Fruit fly (Drosophila melanogaster) whole organism, embryonic: Measurements from ENCODE around the gene CG8319.

Experiments used
- Atf3 ChIP-seq: fragments of 200-800 bp; sonication (Bioruptor generic); optimal IDR thresholded peaks from 3 replicates; lab custom pipeline; 2016; ENCODE audit warnings: missing biosample characterization, missing genetic modification characterization
- Atf6 ChIP-seq: fragments of 200-800 bp; sonication (Bioruptor generic); IDR thresholded peaks from 2 replicates; pipeline ENCODE4 v1.3.6; 2022; ENCODE audit warnings: missing biosample characterization, missing genetic modification characterization
- CG10543 ChIP-seq: fragments of 200-800 bp; sonication (Bioruptor generic); optimal IDR thresholded peaks from 3 replicates; lab custom pipeline; 2017; ENCODE audit warnings: missing biosample characterization, mild to moderate bottlenecking, missing genetic modification characterization, moderate library complexity
- CG10979 ChIP-seq: fragments of 200-800 bp; sonication (Bioruptor generic); optimal IDR thresholded peaks from 2 replicates; lab custom pipeline; 2018; ENCODE audit warnings: missing biosample characterization, mild to moderate bottlenecking, missing genetic modification characterization, moderate library complexity
- CG12104 ChIP-seq: fragments of 200-800 bp; sonication (Bioruptor generic); optimal IDR thresholded peaks from 3 replicates; lab custom pipeline; 2016; ENCODE audit warnings: missing biosample characterization, missing genetic modification characterization
- CG12236 ChIP-seq: fragments of 200-800 bp; sonication (Bioruptor generic); optimal IDR thresholded peaks from 2 replicates; lab custom pipeline; 2016; ENCODE audit warnings: missing biosample characterization, missing genetic modification characterization
- CG12299 ChIP-seq: fragments of 200-800 bp; sonication (Bioruptor generic); optimal IDR thresholded peaks from 2 replicates; lab custom pipeline; 2018; ENCODE audit warnings: missing biosample characterization, mild to moderate bottlenecking, missing genetic modification characterization
- CG12769 ChIP-seq: fragments of 200-800 bp; sonication (Bioruptor generic); optimal IDR thresholded peaks from 2 replicates; lab custom pipeline; 2019; ENCODE audit warnings: missing biosample characterization, mild to moderate bottlenecking, missing genetic modification characterization, moderate library complexity
- CG13287 ChIP-seq: fragments of 200-800 bp; sonication (Bioruptor generic); IDR thresholded peaks from 2 replicates; pipeline ENCODE4 v1.3.6; 2022; ENCODE audit warnings: missing biosample characterization, missing genetic modification characterization; ENCODE audit not compliant: partially characterized antibody
- CG13894 ChIP-seq: fragments of 200-800 bp; sonication (Bioruptor generic); optimal IDR thresholded peaks from 3 replicates; lab custom pipeline; 2018; ENCODE audit warnings: missing biosample characterization, mild to moderate bottlenecking, missing genetic modification characterization, moderate library complexity
- CG14014 ChIP-seq: fragments of 200-800 bp; sonication (Bioruptor generic); IDR thresholded peaks from 2 replicates; pipeline ENCODE4 v1.3.6; 2022; ENCODE audit warnings: missing biosample characterization, missing genetic modification characterization
- CG30403 ChIP-seq: fragments of 200-800 bp; sonication (Bioruptor generic); optimal IDR thresholded peaks from 3 replicates; lab custom pipeline; 2016; ENCODE audit warnings: missing biosample characterization, missing genetic modification characterization
- CG31224 ChIP-seq: fragments of 200-800 bp; sonication (Bioruptor generic); IDR thresholded peaks from 2 replicates; pipeline ENCODE4 v1.3.6; 2022; ENCODE audit warnings: missing biosample characterization, missing genetic modification characterization
- CG34224 ChIP-seq: fragments of 200-800 bp; sonication (Bioruptor generic); IDR thresholded peaks from 3 replicates; pipeline ENCODE4 v1.3.6; 2022; ENCODE audit warnings: missing biosample characterization, missing genetic modification characterization; ENCODE audit not compliant: partially characterized antibody
- CG34422 ChIP-seq: fragments of 200-800 bp; sonication (Bioruptor generic); IDR thresholded peaks from 3 replicates; pipeline ENCODE4 v1.3.6; 2022; ENCODE audit warnings: missing biosample characterization, missing genetic modification characterization
- CG42726 ChIP-seq: fragments of 200-800 bp; sonication (Bioruptor generic); IDR thresholded peaks from 2 replicates; pipeline ENCODE4 v1.3.6; 2022; ENCODE audit warnings: missing biosample characterization, missing genetic modification characterization; ENCODE audit not compliant: partially characterized antibody
- CG5245 ChIP-seq: fragments of 200-800 bp; sonication (Bioruptor generic); optimal IDR thresholded peaks from 3 replicates; lab custom pipeline; 2016; ENCODE audit warnings: missing biosample characterization, missing genetic modification characterization
- CG6683 ChIP-seq: fragments of 200-800 bp; sonication (Bioruptor generic); optimal IDR thresholded peaks from 2 replicates; lab custom pipeline; 2017; ENCODE audit warnings: missing biosample characterization, mild to moderate bottlenecking, missing genetic modification characterization, missing genetic modification reagents
- CG6791 ChIP-seq: fragments of 200-800 bp; sonication (Bioruptor generic); IDR thresholded peaks from 3 replicates; pipeline ENCODE4 v1.3.6; 2022; ENCODE audit warnings: missing biosample characterization, missing genetic modification characterization; ENCODE audit not compliant: partially characterized antibody
- CG6813 ChIP-seq: fragments of 200-800 bp; sonication (Bioruptor generic); optimal IDR thresholded peaks from 2 replicates; lab custom pipeline; 2017; ENCODE audit warnings: missing biosample characterization, missing genetic modification characterization, mild to moderate bottlenecking, moderate library complexity, missing genetic modification reagents
- CG8924 ChIP-seq: fragments of 200-800 bp; optimal IDR thresholded peaks from 3 replicates; lab custom pipeline; 2019; ENCODE audit warnings: missing biosample characterization, mild to moderate bottlenecking, missing genetic modification characterization, moderate library complexity
- D ChIP-seq, 2 experiments: fragments of 200-800 bp in 1 of 2; fragments of >200 bp in 1 of 2; sonication (Bioruptor generic) in 1 of 2; optimal IDR thresholded peaks; 2 replicates in 1 of 2; 3 replicates in 1 of 2; lab custom pipeline; 2017; ENCODE audit warnings: mild to moderate bottlenecking in 1 of 2, missing biosample characterization in 1 of 2, missing genetic modification characterization in 1 of 2, missing genetic modification reagents in 1 of 2
- Dbx ChIP-seq: fragments of 200-800 bp; sonication (Bioruptor generic); IDR thresholded peaks from 3 replicates; pipeline ENCODE4 v1.3.6; 2022; ENCODE audit warnings: missing biosample characterization, missing genetic modification characterization
- Eip74EF ChIP-seq, 2 experiments: fragments of 200-800 bp in 1 of 2; fragments of >200 bp in 1 of 2; sonication (Bioruptor generic) in 1 of 2; optimal IDR thresholded peaks; 2 replicates each; lab custom pipeline; 2017 to 2019; ENCODE audit warnings: missing biosample characterization in 2 of 2, missing genetic modification characterization in 2 of 2, mild to moderate bottlenecking in 1 of 2, moderate library complexity in 1 of 2
- H15 ChIP-seq: fragments of 200-800 bp; sonication (Bioruptor generic); IDR thresholded peaks from 3 replicates; pipeline ENCODE4 v1.3.6; 2022; ENCODE audit warnings: missing biosample characterization, missing genetic modification characterization
- HLHmδ ChIP-seq: fragments of 200-800 bp; sonication (Bioruptor generic); optimal IDR thresholded peaks from 2 replicates; lab custom pipeline; 2018; ENCODE audit warnings: missing biosample characterization, mild to moderate bottlenecking, missing genetic modification characterization, moderate library complexity
- Hand ChIP-seq: fragments of 200-800 bp; sonication (Bioruptor generic); optimal IDR thresholded peaks from 2 replicates; lab custom pipeline; 2017; ENCODE audit warnings: mild to moderate bottlenecking, missing biosample characterization, missing genetic modification reagents, missing genetic modification characterization
- HmgZ ChIP-seq: fragments of 200-800 bp; sonication (Bioruptor generic); optimal IDR thresholded peaks from 2 replicates; lab custom pipeline; 2018; ENCODE audit warnings: missing biosample characterization, mild to moderate bottlenecking, missing genetic modification characterization
- Med ChIP-seq: fragments of 200-800 bp; sonication (Bioruptor generic); peaks from one replicate; lab custom pipeline; 2016; ENCODE audit warnings: missing biosample characterization, missing genetic modification characterization, mild to moderate bottlenecking, inconsistent platforms, moderate library complexity
- NFAT ChIP-seq: fragments of 200-800 bp; sonication (Bioruptor generic); IDR thresholded peaks from 2 replicates; pipeline ENCODE4 v1.3.6; 2022; ENCODE audit warnings: missing biosample characterization, missing genetic modification characterization
- Optix ChIP-seq: fragments of 200-800 bp; sonication (Bioruptor generic); IDR thresholded peaks from 3 replicates; pipeline ENCODE4 v1.3.6; 2022; ENCODE audit warnings: missing biosample characterization, missing genetic modification characterization
- Rfx ChIP-seq: fragments of 200-800 bp; sonication (Bioruptor generic); IDR thresholded peaks from 2 replicates; pipeline ENCODE4 v1.3.6; 2022; ENCODE audit warnings: missing biosample characterization, missing genetic modification characterization
- Ssrp ChIP-seq: fragments of 200-800 bp; sonication (Bioruptor generic); optimal IDR thresholded peaks from 2 replicates; lab custom pipeline; 2018; ENCODE audit warnings: missing biosample characterization, mild to moderate bottlenecking, missing genetic modification characterization, moderate library complexity
- amos ChIP-seq: fragments of 200-800 bp; sonication (Bioruptor generic); IDR thresholded peaks from 2 replicates; pipeline ENCODE4 v1.3.6; 2022; ENCODE audit warnings: missing biosample characterization, missing genetic modification characterization; ENCODE audit not compliant: partially characterized antibody
- chinmo ChIP-seq: fragments of 200-800 bp; sonication (Bioruptor generic); IDR thresholded peaks from 4 replicates; pipeline ENCODE4 v1.3.6; 2022; ENCODE audit warnings: missing biosample characterization, missing genetic modification characterization; ENCODE audit not compliant: partially characterized antibody
- corto ChIP-seq: fragments of 200-800 bp; sonication (Bioruptor generic); optimal IDR thresholded peaks from 2 replicates; lab custom pipeline; 2016; ENCODE audit warnings: missing biosample characterization, mild to moderate bottlenecking, missing genetic modification characterization, moderate library complexity
- ftz-f1 ChIP-seq: fragments of 200-800 bp; sonication (Bioruptor generic); optimal IDR thresholded peaks from 2 replicates; lab custom pipeline; 2016; ENCODE audit warnings: missing biosample characterization, missing genetic modification characterization
- gro ChIP-seq: fragments of 200-800 bp; sonication (Bioruptor generic); optimal IDR thresholded peaks from 2 replicates; lab custom pipeline; 2016; ENCODE audit warnings: missing biosample characterization, missing genetic modification characterization
- her ChIP-seq: fragments of 200-800 bp; sonication (Bioruptor generic); optimal IDR thresholded peaks from 2 replicates; lab custom pipeline; 2016; ENCODE audit warnings: missing biosample characterization, missing genetic modification characterization
- jigr1 ChIP-seq: fragments of 200-800 bp; sonication (Bioruptor generic); IDR thresholded peaks from 3 replicates; pipeline ENCODE4 v1.3.6; 2022; ENCODE audit warnings: missing biosample characterization, missing genetic modification characterization
- kah ChIP-seq: fragments of 200-800 bp; sonication (Bioruptor generic); optimal IDR thresholded peaks from 2 replicates; lab custom pipeline; 2018; ENCODE audit warnings: missing biosample characterization, mild to moderate bottlenecking, missing genetic modification characterization
- lmd ChIP-seq: fragments of 200-800 bp; sonication (Bioruptor generic); IDR thresholded peaks from 2 replicates; pipeline ENCODE4 v1.3.6; 2022; ENCODE audit warnings: missing biosample characterization, missing genetic modification characterization
- lov ChIP-seq, 2 experiments: fragments of 200-800 bp in 1 of 2; fragments of >200 bp in 1 of 2; sonication (Bioruptor generic) in 1 of 2; IDR thresholded peaks in 1 of 2; optimal IDR thresholded peaks in 1 of 2; 2 replicates in 1 of 2; 3 replicates in 1 of 2; pipeline versions ENCODE4 v1.3.6 to Lab custom; 2017 to 2022; ENCODE audit warnings: missing biosample characterization in 1 of 2, missing genetic modification characterization in 1 of 2
- tna ChIP-seq: fragments of 200-800 bp; sonication (Bioruptor generic); IDR thresholded peaks from 2 replicates; pipeline ENCODE4 v1.3.6; 2022; ENCODE audit warnings: missing biosample characterization, missing genetic modification characterization; ENCODE audit not compliant: partially characterized antibody
- trem ChIP-seq: fragments of 200-800 bp; optimal IDR thresholded peaks from 3 replicates; lab custom pipeline; 2019; ENCODE audit warnings: missing biosample characterization, mild to moderate bottlenecking, missing genetic modification characterization, moderate library complexity
- vvl ChIP-seq: fragments of 200-800 bp; sonication (Bioruptor generic); IDR thresholded peaks from 2 replicates; pipeline ENCODE4 v1.3.6; 2022; ENCODE audit warnings: missing biosample characterization, missing genetic modification characterization
- wek ChIP-seq: fragments of 200-800 bp; sonication (Bioruptor generic); optimal IDR thresholded peaks from 3 replicates; lab custom pipeline; 2018; ENCODE audit warnings: missing biosample characterization, mild to moderate bottlenecking, missing genetic modification characterization, moderate library complexity

Gene CG8319

DNA sequence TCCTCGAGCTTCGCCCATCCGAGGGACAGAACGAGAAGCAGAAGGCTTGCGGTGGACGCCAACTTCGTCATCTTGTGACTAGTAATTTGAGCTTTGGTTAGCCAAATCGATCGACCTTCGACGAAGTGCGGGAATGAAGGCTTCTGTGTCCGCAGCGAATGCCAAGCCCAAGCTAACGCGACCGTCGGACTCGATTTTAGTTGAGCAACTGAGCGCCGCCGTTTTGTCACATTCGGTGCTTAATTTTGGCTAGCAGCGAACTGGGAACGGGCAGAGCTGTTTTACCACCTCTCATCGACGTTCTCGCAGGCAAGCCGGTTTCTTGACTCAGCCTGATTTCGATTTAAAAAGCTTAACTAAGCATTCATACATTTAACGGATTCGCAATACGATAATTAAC lies 855 bp upstream of the CG8319 start:
- TF ChIP-seq lov (optimal IDR thresholded peaks at IDR 0.05; lab: Kevin White, UChicago) (no peak), lov (GFP tag; IDR thresholded peaks at IDR 0.05; lab: Robert Waterston, UW) (0 out of 3 replicates have a peak, but pooled peaks have one; percentile 57), Ssrp (tag; lab: Kevin White, UChicago) (no peak), CG14014 (GFP tag; lab: Robert Waterston, UW) (no peak), Dbx (peak; percentile 27; the same call in 1 of the 3 replicates), CG31224 (GFP tag; lab: Robert Waterston, UW) (no peak), D (optimal IDR thresholded peaks at IDR 0.05; lab: Kevin White, UChicago) (no peak), D (GFP tag; optimal IDR thresholded peaks at IDR 0.05; lab: Kevin White, UChicago) (no peak), her (GFP tag; lab: Kevin White, UChicago) (no peak), amos (GFP tag; lab: Robert Waterston, UW) (peak; percentile 15; the same call in 1 of the 2 replicates), chinmo (GFP tag; lab: Robert Waterston, UW) (peak; percentile 84), Eip74EF (GFP tag; optimal IDR thresholded peaks at IDR 0.05; lab: Kevin White, UChicago) (no peak), CG34422 (GFP tag; lab: Robert Waterston, UW) (0 out of 3 replicates have a peak, but pooled peaks have one; percentile 8), vvl (GFP tag; lab: Robert Waterston, UW) (0 out of 2 replicates have a peak, but pooled peaks have one; percentile 13), Hand (GFP tag; lab: Kevin White, UChicago) (no peak), CG12104 (GFP tag; lab: Kevin White, UChicago) (no peak), Atf6 (GFP tag; lab: Robert Waterston, UW) (0 out of 2 replicates have a peak, but pooled peaks have one; percentile 15), HLHmδ (GFP tag; lab: Kevin White, UChicago) (no peak), CG10979 (tag; lab: Kevin White, UChicago) (no peak), CG6813 (no peak), jigr1 (GFP tag; lab: Robert Waterston, UW) (no peak), CG13287 (GFP tag; lab: Robert Waterston, UW) (peak; percentile 9; the same call in 1 of the 2 replicates), CG12769 (peak; percentile 65), ftz-f1 (GFP tag; lab: Kevin White, UChicago) (peak; percentile 57), wek (no peak), HmgZ (tag; lab: Kevin White, UChicago) (no peak), CG13894 (peak; percentile 31), H15 (GFP tag; lab: Robert Waterston, UW) (0 out of 3 replicates have a peak, but pooled peaks have one; percentile 9), tna (peak; percentile 15; the same call in 1 of the 2 replicates), Rfx (GFP tag; lab: Robert Waterston, UW) (peak; percentile 30; the same call in 1 of the 2 replicates), CG42726 (GFP tag; lab: Robert Waterston, UW) (0 out of 2 replicates have a peak, but pooled peaks have one; percentile 35), Med (GFP tag; lab: Kevin White, UChicago) (peak; percentile 57), CG34224 (GFP tag; lab: Robert Waterston, UW) (peak; percentile 10; the same call in 1 of the 3 replicates), CG10543 (GFP tag; lab: Kevin White, UChicago) (peak; percentile 26), CG8924 (tag; lab: Kevin White, UChicago) (no peak), NFAT (GFP tag; lab: Robert Waterston, UW) (peak; percentile 25; the same call in 1 of the 2 replicates), CG30403 (no peak)

DNA sequence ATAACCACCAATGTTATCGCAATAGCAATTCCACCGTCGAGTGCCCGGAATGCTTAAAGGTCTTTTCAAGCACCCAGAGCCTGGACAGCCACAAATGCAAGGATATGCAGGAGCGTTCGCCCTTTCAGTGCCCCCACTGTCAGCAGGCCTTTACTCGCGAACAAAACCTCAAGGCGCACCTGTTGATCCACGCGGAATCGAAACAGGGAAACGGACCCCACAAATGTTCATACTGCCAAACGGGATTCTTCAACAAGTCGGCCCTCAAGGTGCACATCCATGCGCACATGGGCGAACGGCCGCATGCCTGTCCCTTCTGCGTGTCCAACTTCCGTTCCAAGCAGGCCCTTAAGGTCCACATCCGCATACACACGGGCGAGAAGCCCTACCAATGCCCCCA lies 915 bp downstream of the CG8319 start:
- TF ChIP-seq Atf3 (GFP tag; lab: Kevin White, UChicago) (no peak), trem (tag; lab: Kevin White, UChicago) (no peak), D (optimal IDR thresholded peaks at IDR 0.05; lab: Kevin White, UChicago) (peak; percentile 13), D (GFP tag; optimal IDR thresholded peaks at IDR 0.05; lab: Kevin White, UChicago) (no peak), kah (GFP tag; lab: Kevin White, UChicago) (peak; percentile 68), lmd (GFP tag; lab: Robert Waterston, UW) (no peak), Atf6 (GFP tag; lab: Robert Waterston, UW) (peak; percentile 23; the same call in 1 of the 2 replicates), Optix (GFP tag; lab: Robert Waterston, UW) (0 out of 3 replicates have a peak, but pooled peaks have one; percentile 21), gro (GFP tag; lab: Kevin White, UChicago) (no peak), corto (GFP tag; lab: Kevin White, UChicago) (no peak), CG5245 (no peak), CG12236 (GFP tag; lab: Kevin White, UChicago) (no peak), CG6791 (GFP tag; lab: Robert Waterston, UW) (0 out of 3 replicates have a peak, but pooled peaks have one; percentile 34), CG6683 (GFP tag; lab: Kevin White, UChicago) (no peak), CG6813 (no peak), CG12299 (tag; lab: Kevin White, UChicago) (no peak)
